Fruit fly (Drosophila melanogaster): ENCODE results near the gene CG13078.

CG13078 gene

DNA sequence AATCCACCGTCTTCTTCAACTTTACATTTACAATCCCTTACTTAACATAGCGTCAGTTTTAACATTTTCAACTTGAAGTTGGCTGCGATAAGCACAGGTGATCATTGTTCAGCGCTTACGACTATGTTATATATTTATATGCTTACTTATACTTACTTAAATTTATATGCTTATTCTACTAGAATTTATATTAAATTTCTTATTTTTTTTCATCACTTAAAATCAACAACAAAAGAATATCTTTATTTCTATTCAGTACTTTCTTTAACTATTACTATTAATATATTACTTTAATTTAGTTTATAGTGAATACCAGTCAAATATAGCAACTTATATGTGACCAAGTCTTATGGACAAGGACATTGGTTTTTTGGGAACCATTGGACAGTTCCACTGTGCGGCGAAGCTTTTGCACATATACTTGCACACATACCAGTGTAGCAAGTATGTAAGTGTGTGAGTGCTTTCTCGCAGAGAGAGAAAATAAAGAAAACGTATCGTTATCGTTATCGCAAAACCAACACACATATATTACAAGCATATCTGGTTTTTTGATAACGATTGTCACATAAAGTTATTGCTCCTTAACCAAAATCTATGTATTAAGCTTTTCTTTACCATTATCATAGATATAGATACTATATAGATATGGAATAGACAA lies 46.4 kb upstream of the CG13078 start, which contains the start of gene Hasp (continued):
- TF ChIP-seq az2 (GFP tag; optimal IDR thresholded peaks at IDR 0.05) (peak; percentile 64), tgo (GFP tag; IDR thresholded peaks at IDR 0.05) (peak; percentile 67; the same call in 2 of the 3 replicates), CG15514 (GFP tag; optimal IDR thresholded peaks at IDR 0.05) (peak; percentile 19), kay (GFP tag; optimal IDR thresholded peaks at IDR 0.05) (peak; percentile 12), row (GFP tag; IDR thresholded peaks at IDR 0.05) (peak; percentile 77), CG8281 (tag; optimal IDR thresholded peaks at IDR 0.05) (no peak), CG15073 (GFP tag; optimal IDR thresholded peaks at IDR 0.05) (no peak), GATAe (GFP tag; conservative IDR thresholded peaks at IDR 0.05) (no peak), CG2199 (GFP tag; IDR thresholded peaks at IDR 0.05) (no peak), gem (tag; optimal IDR thresholded peaks at IDR 0.05) (no peak), CG3847 (GFP tag; IDR thresholded peaks at IDR 0.05) (no peak; the same call in 1 of the 2 replicates), CG2120 (GFP tag; optimal IDR thresholded peaks at IDR 0.05) (peak; percentile 39), lbe (GFP tag; optimal IDR thresholded peaks at IDR 0.05) (no peak), Lim3 (GFP tag; IDR thresholded peaks at IDR 0.05) (no peak), CG4854 (GFP tag; optimal IDR thresholded peaks at IDR 0.05) (no peak), ash1 (GFP tag; optimal IDR thresholded peaks at IDR 0.05) (no peak), dati (GFP tag; IDR thresholded peaks at IDR 0.05) (no peak), fd96Cb (tag; optimal IDR thresholded peaks at IDR 0.05) (peak; percentile 69), CG14441 (GFP tag; IDR thresholded peaks at IDR 0.05) (peak; percentile 53; the same call in 1 of the 2 replicates), H2.0 (GFP tag; IDR thresholded peaks at IDR 0.05) (0 out of 2 replicates have a peak, but pooled peaks have one; percentile 19), cwo (GFP tag; optimal IDR thresholded peaks at IDR 0.05) (peak; percentile 29), HmgZ (tag; optimal IDR thresholded peaks at IDR 0.05) (peak; percentile 18), pros (GFP tag; optimal IDR thresholded peaks at IDR 0.05) (no peak), wdn (GFP tag; IDR thresholded peaks at IDR 0.05) (no peak), Sry-β (GFP tag; optimal IDR thresholded peaks at IDR 0.05) (no peak), Ets65A (GFP tag) (peak; percentile 92), sens (GFP tag) (peak; percentile 88), CG3163 (GFP tag; optimal IDR thresholded peaks at IDR 0.05) (no peak), ems (GFP tag; optimal IDR thresholded peaks at IDR 0.05) (peak; percentile 49), gcm2 (GFP tag; optimal IDR thresholded peaks at IDR 0.05) (no peak), CG13894 (tag; optimal IDR thresholded peaks at IDR 0.05) (peak; percentile 23), CG18619 (GFP tag; optimal IDR thresholded peaks at IDR 0.05) (peak; percentile 29), CG11695 (GFP tag; IDR thresholded peaks at IDR 0.05) (peak; percentile 48; the same call in 1 of the 3 replicates), Aef1 (GFP tag; IDR thresholded peaks at IDR 0.05) (0 out of 3 replicates have a peak, but pooled peaks have one; percentile 10), NfI (GFP tag; optimal IDR thresholded peaks at IDR 0.05) (peak; percentile 35), ase (GFP tag; IDR thresholded peaks at IDR 0.05) (peak; percentile 40; the same call in 1 of the 3 replicates), sna (GFP tag; IDR thresholded peaks at IDR 0.05; ENCODE audit: partially characterized antibody) (peak; percentile 87), NC2α (GFP tag; optimal IDR thresholded peaks at IDR 0.05) (no peak), CG9932 (GFP tag; IDR thresholded peaks at IDR 0.05) (peak; percentile 54), CG10321 (GFP tag; IDR thresholded peaks at IDR 0.05) (no peak), CG10274 (GFP tag; optimal IDR thresholded peaks at IDR 0.05) (no peak), CG32532 (GFP tag; IDR thresholded peaks at IDR 0.05) (peak; percentile 75), CG10267 (tag; optimal IDR thresholded peaks at IDR 0.05) (peak; percentile 69), slp2 (GFP tag; optimal IDR thresholded peaks at IDR 0.05) (peak; percentile 31), nerfin-2 (GFP tag; IDR thresholded peaks at IDR 0.05; ENCODE audit: partially characterized antibody) (peak; percentile 90), CG5180 (GFP tag; optimal IDR thresholded peaks at IDR 0.05) (no peak), sqz (GFP tag; optimal IDR thresholded peaks at IDR 0.05) (no peak), CG31388 (GFP tag; optimal IDR thresholded peaks at IDR 0.05) (no peak), ttk (GFP tag; IDR thresholded peaks at IDR 0.05) (peak; percentile 33; the same call in 1 of the 2 replicates), CG8765 (GFP tag; IDR thresholded peaks at IDR 0.05) (no peak)
